Worm (Caenorhabditis elegans) whole organism, L4 larva: ENCODE measurements around the gene eif-2A.

Source experiments
- F10B5.3 ChIP-seq: sonication (generic microtip); optimal IDR thresholded peaks from 2 replicates; lab custom pipeline; 2016; ENCODE audit warnings: mild to moderate bottlenecking, missing genetic modification characterization, missing compliant biosample characterization
- T20F7.1 ChIP-seq: fragments of 200-800 bp; sonication (Bioruptor generic); optimal IDR thresholded peaks from 2 replicates; lab custom pipeline; 2018; ENCODE audit warnings: mild to moderate bottlenecking, missing genetic modification characterization, missing compliant biosample characterization
- Y48G9A.11 ChIP-seq: fragments of 200-800 bp; sonication (Bioruptor generic); IDR thresholded peaks from 2 replicates; pipeline ENCODE4 v1.3.6; 2022; ENCODE audit warnings: missing genetic modification reagents, missing genetic modification characterization, missing compliant biosample characterization
- ZK337.2 ChIP-seq: fragments of 200-800 bp; sonication (Bioruptor generic); IDR thresholded peaks from 2 replicates; pipeline ENCODE4 v1.3.6; 2022; ENCODE audit warnings: missing genetic modification reagents, missing genetic modification characterization, missing compliant biosample characterization
- ZK546.5 ChIP-seq, 2 experiments: sonication (generic microtip); optimal IDR thresholded peaks; 2 replicates each; lab custom pipeline; 2017; ENCODE audit warnings: missing biosample characterization in 2 of 2, missing genetic modification characterization in 2 of 2
- aly-2 ChIP-seq: sonication (generic microtip); optimal IDR thresholded peaks from 2 replicates; lab custom pipeline; 2018; ENCODE audit warnings: missing biosample characterization, missing genetic modification characterization
- ceh-28 ChIP-seq: fragments of 150-350 bp; optimal IDR thresholded peaks from 2 replicates; lab custom pipeline; 2014; ENCODE audit warnings: missing biosample characterization, missing genetic modification reagents, missing genetic modification characterization
- ceh-62 ChIP-seq: sonication (generic microtip); optimal IDR thresholded peaks from 2 replicates; lab custom pipeline; 2017; ENCODE audit warnings: missing biosample characterization, missing genetic modification characterization
- ces-1 ChIP-seq: fragments of 150-350 bp; sonication (generic microtip); optimal IDR thresholded peaks from 4 replicates; lab custom pipeline; 2014; ENCODE audit warnings: missing biosample characterization, missing genetic modification reagents, missing genetic modification characterization
- daf-16 ChIP-seq, 3 experiments: sonication (generic microtip); optimal IDR thresholded peaks; 2 replicates each; lab custom pipeline; 2016 to 2017; ENCODE audit warnings: missing genetic modification characterization in 3 of 3, missing genetic modification reagents in 3 of 3, mild to moderate bottlenecking in 2 of 3, missing compliant biosample characterization in 2 of 3, missing biosample characterization in 1 of 3, moderate library complexity in 1 of 3
- daf-19 ChIP-seq: fragments of 200-800 bp; sonication (Bioruptor generic); conservative IDR thresholded peaks from 2 replicates; pipeline ENCODE4 v1.3.6; 2022; ENCODE audit warnings: missing genetic modification characterization, missing compliant biosample characterization
- dmd-6 ChIP-seq: fragments of 200-800 bp; sonication (Bioruptor generic); IDR thresholded peaks from 2 replicates; pipeline ENCODE4 v1.3.6; 2022; ENCODE audit warnings: missing genetic modification reagents, missing genetic modification characterization, missing compliant biosample characterization
- dmd-9 ChIP-seq: fragments of 200-800 bp; sonication (Bioruptor generic); IDR thresholded peaks from 2 replicates; pipeline ENCODE4 v1.3.6; 2022; ENCODE audit warnings: missing genetic modification reagents, missing genetic modification characterization, missing compliant biosample characterization
- dpl-1 ChIP-seq: fragments of 150-350 bp; optimal IDR thresholded peaks from 2 replicates; lab custom pipeline; 2014; ENCODE audit warnings: missing biosample characterization, missing genetic modification reagents, missing genetic modification characterization
- duxl-1 ChIP-seq: sonication (generic microtip); optimal IDR thresholded peaks from 2 replicates; lab custom pipeline; 2016; ENCODE audit warnings: mild to moderate bottlenecking, missing genetic modification characterization, moderate library complexity, missing compliant biosample characterization; ENCODE audit not compliant: poor library complexity
- dve-1 ChIP-seq: sonication (generic microtip); optimal IDR thresholded peaks from 2 replicates; lab custom pipeline; 2017; ENCODE audit warnings: antibody characterized with exemption, mild to moderate bottlenecking, missing genetic modification characterization, missing compliant biosample characterization; ENCODE audit not compliant: insufficient read depth
- hlh-11 ChIP-seq: fragments of 200-800 bp; sonication (Bioruptor generic); optimal IDR thresholded peaks from 2 replicates; lab custom pipeline; 2018; ENCODE audit warnings: mild to moderate bottlenecking, missing genetic modification characterization, missing compliant biosample characterization
- hmg-1.1 ChIP-seq: fragments of 200-800 bp; sonication (Bioruptor generic); IDR thresholded peaks from 2 replicates; pipeline ENCODE4 v1.3.6; 2022; ENCODE audit warnings: missing genetic modification reagents, missing genetic modification characterization, missing compliant biosample characterization
- lin-13 ChIP-seq: fragments of 150-350 bp; optimal IDR thresholded peaks from 2 replicates; lab custom pipeline; 2014; ENCODE audit warnings: missing biosample characterization, missing genetic modification reagents, missing genetic modification characterization
- lin-15B ChIP-seq: fragments of 150-350 bp; sonication (generic microtip); optimal IDR thresholded peaks from 3 replicates; lab custom pipeline; 2014; ENCODE audit warnings: missing biosample characterization, missing genetic modification characterization
- lin-29 ChIP-seq: fragments of 200-800 bp; sonication (Bioruptor generic); IDR thresholded peaks from 2 replicates; pipeline ENCODE4 v1.3.6; 2022; ENCODE audit warnings: missing genetic modification reagents, missing genetic modification characterization, missing compliant biosample characterization
- lin-39 ChIP-seq: fragments of 150-350 bp; optimal IDR thresholded peaks from 2 replicates; lab custom pipeline; 2014; ENCODE audit warnings: missing biosample characterization, missing genetic modification reagents, missing genetic modification characterization
- madf-9 ChIP-seq: fragments of 200-800 bp; sonication (Bioruptor generic); conservative IDR thresholded peaks from 2 replicates; pipeline ENCODE4 v1.3.6; 2022; ENCODE audit warnings: missing genetic modification reagents, missing genetic modification characterization, missing compliant biosample characterization
- mdl-1 ChIP-seq, 2 experiments: fragments of 150-350 bp in 1 of 2; sonication (generic microtip) in 1 of 2; optimal IDR thresholded peaks; 2 replicates each; lab custom pipeline; 2014 to 2017; ENCODE audit warnings: missing biosample characterization in 2 of 2, missing genetic modification characterization in 2 of 2
- mep-1 ChIP-seq: fragments of 150-350 bp; sonication (generic microtip); optimal IDR thresholded peaks from 3 replicates; lab custom pipeline; 2014; ENCODE audit warnings: missing biosample characterization, missing genetic modification characterization
- mxl-2 ChIP-seq: fragments of 200-800 bp; sonication (Bioruptor generic); conservative IDR thresholded peaks from 2 replicates; pipeline ENCODE4 v1.3.6; 2022; ENCODE audit warnings: missing genetic modification reagents, missing genetic modification characterization, missing compliant biosample characterization
- nhr-10 ChIP-seq: fragments of 150-350 bp; optimal IDR thresholded peaks from 2 replicates; lab custom pipeline; 2014; ENCODE audit warnings: missing biosample characterization, missing genetic modification characterization
- nhr-28 ChIP-seq: fragments of 150-350 bp; optimal IDR thresholded peaks from 2 replicates; lab custom pipeline; 2014; ENCODE audit warnings: missing biosample characterization, missing genetic modification characterization
- nhr-41 ChIP-seq: fragments of 200-800 bp; sonication (Bioruptor generic); IDR thresholded peaks from 2 replicates; pipeline ENCODE4 v1.3.6; 2022; ENCODE audit warnings: missing genetic modification reagents, missing genetic modification characterization, missing compliant biosample characterization
- nhr-76 ChIP-seq: fragments of 150-350 bp; optimal IDR thresholded peaks from 2 replicates; lab custom pipeline; 2014; ENCODE audit warnings: missing biosample characterization, missing genetic modification characterization
- php-3 ChIP-seq: fragments of 200-800 bp; sonication (Bioruptor generic); IDR thresholded peaks from 2 replicates; pipeline ENCODE4 v1.3.6; 2022; ENCODE audit warnings: missing genetic modification reagents, missing genetic modification characterization, missing compliant biosample characterization
- pqm-1 ChIP-seq: sonication (generic microtip); optimal IDR thresholded peaks from 2 replicates; lab custom pipeline; 2017; ENCODE audit warnings: missing biosample characterization, missing genetic modification characterization
- skn-1 ChIP-seq: fragments of 150-350 bp; optimal IDR thresholded peaks from 2 replicates; lab custom pipeline; 2014; ENCODE audit warnings: missing biosample characterization, missing genetic modification characterization
- snpc-4 ChIP-seq: fragments of 150-350 bp; optimal IDR thresholded peaks from 2 replicates; lab custom pipeline; 2014; ENCODE audit warnings: missing biosample characterization, missing genetic modification characterization
- spr-1 ChIP-seq: sonication (generic microtip); optimal IDR thresholded peaks from 2 replicates; lab custom pipeline; 2016; ENCODE audit warnings: mild to moderate bottlenecking, missing genetic modification characterization, missing compliant biosample characterization
- spr-3 ChIP-seq: fragments of 200-800 bp; sonication (Bioruptor generic); optimal IDR thresholded peaks from 2 replicates; lab custom pipeline; 2018; ENCODE audit warnings: mild to moderate bottlenecking, missing genetic modification characterization, missing compliant biosample characterization
- tra-1 ChIP-seq: fragments of 200-800 bp; sonication (Bioruptor generic); IDR thresholded peaks from 2 replicates; pipeline ENCODE4 v1.3.6; 2022; ENCODE audit warnings: missing genetic modification reagents, missing genetic modification characterization, missing compliant biosample characterization
- unc-62 ChIP-seq, 3 experiments: fragments of 150-350 bp in 1 of 3; sonication (generic microtip); optimal IDR thresholded peaks in 2 of 3; peaks in 1 of 3; 1 replicate in 1 of 3; 2 replicates in 2 of 3; lab custom pipeline; 2014 to 2017; ENCODE audit warnings: missing biosample characterization in 3 of 3, missing genetic modification characterization in 3 of 3, missing genetic modification reagents in 3 of 3, missing genotype in 1 of 3
- zfp-3 ChIP-seq: fragments of 200-800 bp; sonication (Bioruptor generic); conservative IDR thresholded peaks from 2 replicates; pipeline ENCODE4 v1.3.6; 2022; ENCODE audit warnings: missing genetic modification reagents, missing genetic modification characterization, missing compliant biosample characterization
- zip-11 ChIP-seq: fragments of 200-800 bp; sonication (Bioruptor generic); IDR thresholded peaks from 2 replicates; pipeline ENCODE4 v1.3.6; 2022; ENCODE audit warnings: missing genetic modification characterization, missing compliant biosample characterization

eif-2A gene

ce11 chrII:10402991-10403390 lies 13.6 kb upstream of the eif-2A start:
- TF ChIP-seq dve-1 (tag; lab: Kevin White, UChicago) (peak; percentile 47), nhr-28 (tag; lab: Kevin White, UChicago) (peak; percentile 82), dmd-6 (GFP tag; lab: Robert Waterston, UW) (peak; percentile 86), tra-1 (GFP tag; lab: Robert Waterston, UW) (peak; percentile 57; the same call in 1 of the 2 replicates), pqm-1 (tag; lab: Kevin White, UChicago) (peak; percentile 87), unc-62 (GFP tag; optimal IDR thresholded peaks at IDR 0.05 in 1 of 2; lab: Kevin White, UChicago) (peak in 1 of 2 experiments; percentile 62), unc-62 (tag; optimal IDR thresholded peaks at IDR 0.05; lab: Kevin White, UChicago) (no peak), daf-16 (GFP tag; optimal IDR thresholded peaks at IDR 0.05; lab: Kevin White, UChicago) (no peak), daf-16 (tag; optimal IDR thresholded peaks at IDR 0.05; lab: Kevin White, UChicago) (peak; percentile 85), dmd-9 (GFP tag; lab: Robert Waterston, UW) (no peak), F10B5.3 (tag; lab: Kevin White, UChicago) (no peak)

ce11 chrII:10410989-10411388 lies 5.6 kb upstream of the eif-2A start, which contains the start of gene E04D5.5:
Gene E04D5.5 (plus strand): TSS chrII:10411289.
- TF ChIP-seq mxl-2 (no peak), duxl-1 (tag; lab: Kevin White, UChicago) (no peak), hmg-1.1 (GFP tag; lab: Robert Waterston, UW) (no peak), dpl-1 (GFP tag; lab: Kevin White, UChicago) (no peak)

- TF ChIP-seq mep-1 (tag; lab: Kevin White, UChicago): no peak
- TF ChIP-seq spr-3 (GFP tag; lab: Kevin White, UChicago): no peak
- TF ChIP-seq ces-1 (GFP tag; lab: Kevin White, UChicago): no peak
- TF ChIP-seq nhr-41 (GFP tag; lab: Robert Waterston, UW): no peak
- TF ChIP-seq skn-1 (tag; lab: Kevin White, UChicago): no peak
- TF ChIP-seq ceh-28: no peak
- no peak for TF ChIP-seq spr-1 (tag; lab: Kevin White, UChicago)
- no peak for TF ChIP-seq lin-29 (GFP tag; lab: Robert Waterston, UW)
- no peak for TF ChIP-seq Y48G9A.11
- no peak for TF ChIP-seq ZK337.2 (GFP tag; lab: Robert Waterston, UW)
- no peak for TF ChIP-seq ceh-62 (tag; lab: Kevin White, UChicago)
- TF ChIP-seq daf-16 (GFP tag; optimal IDR thresholded peaks at IDR 0.05; lab: Kevin White, UChicago): no peak
- TF ChIP-seq daf-16 (tag; optimal IDR thresholded peaks at IDR 0.05; lab: Kevin White, UChicago): no peak
- TF ChIP-seq nhr-76 (tag; lab: Kevin White, UChicago): no peak
- no peak for TF ChIP-seq madf-9 (GFP tag; lab: Robert Waterston, UW)
- no peak for TF ChIP-seq zip-11 (GFP tag; lab: Robert Waterston, UW)
- TF ChIP-seq nhr-28 (tag; lab: Kevin White, UChicago): no peak
These were observed 5.3 kb downstream of the eif-2A start, which contains the start of gene frpr-21 for ce11 chrII:10421941-10422340. Gene frpr-21 (minus strand): TSS chrII:10422041.

- TF ChIP-seq aly-2 (tag; lab: Kevin White, UChicago): no peak
- no peak for TF ChIP-seq daf-19 (GFP tag; lab: Robert Waterston, UW)
- TF ChIP-seq ZK546.5 (tag; optimal IDR thresholded peaks at IDR 0.05; lab: Kevin White, UChicago): no peak
- TF ChIP-seq pqm-1 (tag; lab: Kevin White, UChicago): no peak
- no peak for TF ChIP-seq hmg-1.1 (GFP tag; lab: Robert Waterston, UW)
- TF ChIP-seq lin-15B (tag; lab: Kevin White, UChicago): no peak
- no peak for TF ChIP-seq dmd-9 (GFP tag; lab: Robert Waterston, UW)
- no peak for TF ChIP-seq nhr-10
- no peak for TF ChIP-seq hlh-11 (tag; lab: Kevin White, UChicago)
- no peak for TF ChIP-seq lin-13 (GFP tag; lab: Kevin White, UChicago)
- no peak for TF ChIP-seq lin-39 (tag; lab: Kevin White, UChicago)
- no peak for TF ChIP-seq dve-1 (tag; lab: Kevin White, UChicago)
- TF ChIP-seq php-3 (GFP tag; lab: Robert Waterston, UW): no peak
- no peak for TF ChIP-seq mdl-1 (tag; optimal IDR thresholded peaks at IDR 0.05; lab: Kevin White, UChicago)
- no peak for TF ChIP-seq T20F7.1 (GFP tag; lab: Kevin White, UChicago)
- no peak for TF ChIP-seq zfp-3 (GFP tag; lab: Robert Waterston, UW)
- TF ChIP-seq snpc-4: no peak
These were observed 19.2 kb downstream of the eif-2A start, which contains the start of gene cut-4 for ce11 chrII:10435836-10436235. Gene cut-4 (plus strand): TSS chrII:10436136.
